Fruit fly (Drosophila melanogaster): Measurements from ENCODE around the gene CG8032.
A peak's percentile ranks its signal among the peaks of the same experiment; 100 is the strongest.

CG8032 gene

dm6 chr3R:8663668-8664283 is at the start of gene CG8032 (continued):
- TF ChIP-seq z (GFP tag; IDR thresholded peaks at IDR 0.05): no peak
- no peak for TF ChIP-seq so (GFP tag; IDR thresholded peaks at IDR 0.05)
- no peak for TF ChIP-seq CG10147 (GFP tag; optimal IDR thresholded peaks at IDR 0.05)
- TF ChIP-seq dmrt99B (tag; optimal IDR thresholded peaks at IDR 0.05): peak; percentile 26
- peak; percentile 21 for TF ChIP-seq chn (GFP tag; optimal IDR thresholded peaks at IDR 0.05)
- TF ChIP-seq CG30431 (GFP tag; optimal IDR thresholded peaks at IDR 0.05): no peak
- TF ChIP-seq Hey (tag; optimal IDR thresholded peaks at IDR 0.05): no peak
- peak; percentile 48 for TF ChIP-seq Sox102F (GFP tag; optimal IDR thresholded peaks at IDR 0.05)
- TF ChIP-seq E2f1 (GFP tag; IDR thresholded peaks at IDR 0.05): no peak
- peak; percentile 25 for TF ChIP-seq Side (GFP tag; optimal IDR thresholded peaks at IDR 0.05)
- no peak for TF ChIP-seq aop (GFP tag; IDR thresholded peaks at IDR 0.05)
- peak; percentile 34; the same call in 1 of the 2 replicates for TF ChIP-seq CG2129 (GFP tag; IDR thresholded peaks at IDR 0.05; ENCODE audit: partially characterized antibody)
- peak; percentile 60 for TF ChIP-seq nmo (GFP tag; optimal IDR thresholded peaks at IDR 0.05)
- TF ChIP-seq pb (GFP tag; optimal IDR thresholded peaks at IDR 0.05): no peak
- TF ChIP-seq Oli (tag; optimal IDR thresholded peaks at IDR 0.05): no peak
- TF ChIP-seq Hr78 (GFP tag; optimal IDR thresholded peaks at IDR 0.05): peak in 1 of 2 experiments; percentile 11
- TF ChIP-seq Scr (GFP tag; IDR thresholded peaks at IDR 0.05; ENCODE audit: partially characterized antibody): peak; percentile 77
- TF ChIP-seq CG18262 (tag; optimal IDR thresholded peaks at IDR 0.05): peak; percentile 47
- peak; percentile 54 for TF ChIP-seq E2f2 (GFP tag; IDR thresholded peaks at IDR 0.05)
- TF ChIP-seq D19A (tag; optimal IDR thresholded peaks at IDR 0.05): no peak
- TF ChIP-seq pnt (GFP tag; optimal IDR thresholded peaks at IDR 0.05): peak; percentile 34
- no peak for TF ChIP-seq CG2199 (GFP tag; IDR thresholded peaks at IDR 0.05)
- peak; percentile 36 for TF ChIP-seq CG18476 (GFP tag; optimal IDR thresholded peaks at IDR 0.05)
- no peak for TF ChIP-seq CG16779 (GFP tag; IDR thresholded peaks at IDR 0.05)
- TF ChIP-seq CG4424 (GFP tag; optimal IDR thresholded peaks at IDR 0.05): peak; percentile 41
- TF ChIP-seq Chrac-16 (GFP tag; optimal IDR thresholded peaks at IDR 0.05): peak; percentile 22
- no peak for TF ChIP-seq usp (GFP tag; optimal IDR thresholded peaks at IDR 0.05)
- no peak for TF ChIP-seq CG6765 (GFP tag; optimal IDR thresholded peaks at IDR 0.05)
- peak; percentile 27 for TF ChIP-seq her (GFP tag; optimal IDR thresholded peaks at IDR 0.05)
- peak; percentile 52 to 62 for TF ChIP-seq dpn (GFP tag; optimal IDR thresholded peaks at IDR 0.05)
- TF ChIP-seq CG17361 (GFP tag; IDR thresholded peaks at IDR 0.05): peak; percentile 48; the same call in 2 of the 3 replicates
- TF ChIP-seq shn (GFP tag; optimal IDR thresholded peaks at IDR 0.05): peak; percentile 36
- peak; percentile 37 for TF ChIP-seq Dp (GFP tag; optimal IDR thresholded peaks at IDR 0.05)
- peak; percentile 93 for TF ChIP-seq CG2116 (GFP tag; optimal IDR thresholded peaks at IDR 0.05)
- TF ChIP-seq CG4360 (GFP tag; IDR thresholded peaks at IDR 0.05): no peak
- no peak for TF ChIP-seq grn (GFP tag; optimal IDR thresholded peaks at IDR 0.05)
- TF ChIP-seq sob (GFP tag; IDR thresholded peaks at IDR 0.05): peak; percentile 18; the same call in 1 of the 2 replicates
- TF ChIP-seq jumu (GFP tag; optimal IDR thresholded peaks at IDR 0.05): peak; percentile 44
- TF ChIP-seq CG6254 (GFP tag; optimal IDR thresholded peaks at IDR 0.05): no peak
- TF ChIP-seq CG2202 (tag; optimal IDR thresholded peaks at IDR 0.05): no peak
- TF ChIP-seq wek (GFP tag; optimal IDR thresholded peaks at IDR 0.05): no peak
- 0 out of 2 replicates have a peak, but pooled peaks have one; percentile 17 for TF ChIP-seq peb (GFP tag; IDR thresholded peaks at IDR 0.05)
- no peak for TF ChIP-seq CkIIα-i1 (GFP tag; IDR thresholded peaks at IDR 0.05)
- TF ChIP-seq ewg (GFP tag; optimal IDR thresholded peaks at IDR 0.05): no peak
- TF ChIP-seq CG8944 (GFP tag; optimal IDR thresholded peaks at IDR 0.05): peak; percentile 64
- no peak for TF ChIP-seq h (optimal IDR thresholded peaks at IDR 0.05)
- no peak for TF ChIP-seq org-1 (GFP tag; optimal IDR thresholded peaks at IDR 0.05)
- peak; percentile 81 for TF ChIP-seq BEAF-32 (GFP tag; optimal IDR thresholded peaks at IDR 0.05)
- TF ChIP-seq ato (GFP tag; IDR thresholded peaks at IDR 0.05; ENCODE audit: partially characterized antibody): no peak
- TF ChIP-seq br (optimal IDR thresholded peaks at IDR 0.05): no peak
- TF ChIP-seq CG15479 (GFP tag; optimal IDR thresholded peaks at IDR 0.05): no peak
